Fruit fly (Drosophila melanogaster): ENCODE measurements around the gene CG43774.

CG43774 gene

dm6 chr2L:4045185-4045814 lies 36.8 kb downstream of the CG43774 start (continued):
- TF ChIP-seq Hr78 (GFP tag; optimal IDR thresholded peaks at IDR 0.05) (peak in 1 of 2 experiments; percentile 31), Scr (GFP tag; IDR thresholded peaks at IDR 0.05; ENCODE audit: partially characterized antibody) (no peak), CG6813 (GFP tag; optimal IDR thresholded peaks at IDR 0.05) (no peak), CG18476 (GFP tag; optimal IDR thresholded peaks at IDR 0.05) (peak; percentile 7), shn (GFP tag; optimal IDR thresholded peaks at IDR 0.05) (peak; percentile 52), Stat92E (GFP tag; optimal IDR thresholded peaks at IDR 0.05) (no peak), cato (GFP tag; optimal IDR thresholded peaks at IDR 0.05; ENCODE audit: borderline replicate concordance) (peak; percentile 44), CG4820 (GFP tag; optimal IDR thresholded peaks at IDR 0.05) (peak; percentile 68), sisA (GFP tag; IDR thresholded peaks at IDR 0.05) (peak; percentile 77), fd102C (GFP tag; optimal IDR thresholded peaks at IDR 0.05) (no peak), MBD-R2 (GFP tag; IDR thresholded peaks at IDR 0.05) (no peak), kah (GFP tag; optimal IDR thresholded peaks at IDR 0.05) (peak; percentile 3), tin (GFP tag; optimal IDR thresholded peaks at IDR 0.05) (peak; percentile 51), CG9797 (GFP tag; optimal IDR thresholded peaks at IDR 0.05) (no peak), Ptx1 (GFP tag; IDR thresholded peaks at IDR 0.05) (peak; percentile 38; the same call in 1 of the 2 replicates), CG16863 (GFP tag; optimal IDR thresholded peaks at IDR 0.05) (peak; percentile 54), CG8281 (tag; optimal IDR thresholded peaks at IDR 0.05) (no peak), zf30C (GFP tag; optimal IDR thresholded peaks at IDR 0.05) (peak; percentile 62), CG12219 (GFP tag; optimal IDR thresholded peaks at IDR 0.05) (peak; percentile 25), sc (optimal IDR thresholded peaks at IDR 0.05) (no peak), sc (GFP tag; optimal IDR thresholded peaks at IDR 0.05) (peak; percentile 59), CG17359 (tag; optimal IDR thresholded peaks at IDR 0.05) (peak; percentile 69), CG2116 (GFP tag; optimal IDR thresholded peaks at IDR 0.05) (peak; percentile 14), pho (GFP tag; optimal IDR thresholded peaks at IDR 0.05) (no peak), Fer3 (tag; optimal IDR thresholded peaks at IDR 0.05) (peak; percentile 9), peb (GFP tag; IDR thresholded peaks at IDR 0.05) (peak; percentile 59), CG9215 (GFP tag; IDR thresholded peaks at IDR 0.05) (no peak), CG31224 (GFP tag; IDR thresholded peaks at IDR 0.05) (no peak), bsh (GFP tag; optimal IDR thresholded peaks at IDR 0.05) (peak; percentile 17 to 86), gsb (GFP tag; IDR thresholded peaks at IDR 0.05) (no peak), E2f1 (GFP tag; IDR thresholded peaks at IDR 0.05) (0 out of 2 replicates have a peak, but pooled peaks have one; percentile 48), CG15479 (GFP tag; optimal IDR thresholded peaks at IDR 0.05) (no peak), HLH4C (GFP tag; IDR thresholded peaks at IDR 0.05; ENCODE audit: partially characterized antibody) (no peak), CG10431 (GFP tag; optimal IDR thresholded peaks at IDR 0.05) (peak; percentile 18), repo (GFP tag; optimal IDR thresholded peaks at IDR 0.05) (no peak), wek (GFP tag; optimal IDR thresholded peaks at IDR 0.05) (no peak), TFAM (GFP tag; optimal IDR thresholded peaks at IDR 0.05) (no peak), nau (GFP tag; optimal IDR thresholded peaks at IDR 0.05) (no peak), stwl (tag; optimal IDR thresholded peaks at IDR 0.05) (peak; percentile 5), zfh2 (GFP tag; optimal IDR thresholded peaks at IDR 0.05) (no peak), sob (GFP tag; IDR thresholded peaks at IDR 0.05) (peak; percentile 30; the same call in 1 of the 2 replicates), nerfin-2 (GFP tag; IDR thresholded peaks at IDR 0.05; ENCODE audit: partially characterized antibody) (no peak), Dfd (GFP tag; optimal IDR thresholded peaks at IDR 0.05) (no peak), CG34422 (GFP tag; IDR thresholded peaks at IDR 0.05) (no peak; the same call in 2 of the 3 replicates), tgo (GFP tag; IDR thresholded peaks at IDR 0.05) (no peak; the same call in 2 of the 3 replicates), ara (GFP tag; IDR thresholded peaks at IDR 0.05) (peak; percentile 71; the same call in 1 of the 2 replicates), amos (GFP tag; IDR thresholded peaks at IDR 0.05; ENCODE audit: partially characterized antibody) (no peak), ken (GFP tag; IDR thresholded peaks at IDR 0.05) (peak; percentile 45; the same call in 1 of the 3 replicates), HmgD (GFP tag; optimal IDR thresholded peaks at IDR 0.05) (no peak)
